Fruit fly (Drosophila melanogaster) whole organism, wandering third instar larva: ENCODE measurements around the gene Pka-C2.

Experiments used
- Dif ChIP-seq: fragments of 200-275, 200-300 bp; sonication (Bioruptor generic); optimal IDR thresholded peaks from 2 replicates; lab custom pipeline; 2018; ENCODE audit warnings: missing biosample characterization, missing genetic modification characterization; ENCODE audit not compliant: partially characterized antibody
- N ChIP-seq: fragments of >200 bp; optimal IDR thresholded peaks from 2 replicates; lab custom pipeline; 2018; ENCODE audit warnings: missing biosample characterization, missing external identifiers, missing genetic modification characterization

- TF ChIP-seq Dif (GFP tag; lab: Kevin White, UChicago): no peak
- TF ChIP-seq N: no peak
Observed at dm6 chr3R:30721215-30721862, 24.4 kb upstream of the Pka-C2 start.
